Fruit fly (Drosophila melanogaster): Measurements from ENCODE around the gene tra.

The tra gene

dm6 chr3L:16590860-16591259 lies at the start of gene tra:
Gene tra, minus strand, starts transcription at chr3L:16591050.
- TF ChIP-seq CG17801 (GFP tag; optimal IDR thresholded peaks at IDR 0.05; ENCODE audit: partially characterized antibody) = no peak

DNA sequence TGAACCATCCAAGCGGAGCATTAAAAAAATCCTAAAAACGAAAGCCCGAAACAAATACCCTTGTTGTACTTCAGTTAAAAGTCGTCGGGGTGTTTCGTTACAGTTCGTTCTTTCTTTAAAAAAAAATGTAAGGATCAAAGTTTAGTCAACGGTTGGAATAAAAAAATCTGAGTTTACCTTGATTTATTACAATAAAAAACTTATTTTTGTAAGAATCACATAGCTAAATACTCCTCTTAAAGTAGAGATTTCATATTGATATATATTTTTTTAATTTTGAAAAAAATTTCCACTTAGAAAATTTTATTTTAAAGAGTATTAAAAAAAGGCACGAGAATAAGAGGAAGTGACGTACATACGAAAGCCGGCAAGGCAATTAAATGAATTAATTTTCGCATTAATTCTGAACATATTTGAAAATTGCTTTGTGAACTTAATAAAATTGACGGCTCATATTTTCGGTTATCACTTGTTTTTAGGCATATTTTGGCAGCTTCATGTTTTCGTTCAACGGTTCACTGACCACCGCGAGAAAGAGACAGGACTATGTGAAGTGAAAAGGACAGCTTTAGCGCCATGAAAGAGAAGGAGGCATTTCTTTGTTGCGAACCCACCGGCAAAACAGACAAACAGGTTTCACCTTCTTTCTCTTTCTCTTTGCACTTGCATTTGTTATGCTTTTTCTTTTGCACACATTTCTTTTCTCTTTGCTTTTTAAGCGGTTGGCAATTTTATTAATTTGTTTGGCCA lies 48.0 kb upstream of the tra start:
- TF ChIP-seq CG17801 (GFP tag; optimal IDR thresholded peaks at IDR 0.05; ENCODE audit: partially characterized antibody) = no peak

DNA sequence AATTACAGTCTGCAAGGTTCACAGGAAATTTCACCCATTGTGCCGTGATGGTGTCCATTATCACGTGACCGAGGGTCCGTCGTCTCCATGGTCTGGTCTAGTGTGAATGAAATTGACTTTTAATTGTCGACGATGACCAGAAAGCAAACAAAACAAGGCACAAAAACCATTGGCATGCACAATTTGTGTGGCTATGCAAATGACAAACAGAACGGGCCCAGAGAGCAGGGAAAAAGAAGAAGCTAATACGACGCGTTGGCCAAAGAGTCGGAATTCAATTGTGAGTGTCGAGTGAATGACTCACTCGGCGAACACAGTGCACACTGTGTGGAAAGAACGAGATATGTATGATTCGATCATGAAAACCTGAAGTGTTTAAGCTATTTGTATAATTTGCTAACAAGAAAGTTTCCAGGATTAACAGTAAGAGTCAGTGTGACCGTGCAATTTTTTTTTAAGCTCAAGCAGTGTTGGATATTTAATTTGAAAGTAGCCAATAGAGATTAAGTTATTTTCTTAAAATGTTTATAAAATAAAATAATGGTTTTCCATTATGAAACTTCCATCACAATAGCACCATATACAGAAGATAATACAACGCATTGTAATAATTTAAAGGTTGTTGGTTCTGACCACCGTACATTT lies 44.8 kb upstream of the tra start:
- no peak for TF ChIP-seq CG17801 (GFP tag; optimal IDR thresholded peaks at IDR 0.05; ENCODE audit: partially characterized antibody)

DNA sequence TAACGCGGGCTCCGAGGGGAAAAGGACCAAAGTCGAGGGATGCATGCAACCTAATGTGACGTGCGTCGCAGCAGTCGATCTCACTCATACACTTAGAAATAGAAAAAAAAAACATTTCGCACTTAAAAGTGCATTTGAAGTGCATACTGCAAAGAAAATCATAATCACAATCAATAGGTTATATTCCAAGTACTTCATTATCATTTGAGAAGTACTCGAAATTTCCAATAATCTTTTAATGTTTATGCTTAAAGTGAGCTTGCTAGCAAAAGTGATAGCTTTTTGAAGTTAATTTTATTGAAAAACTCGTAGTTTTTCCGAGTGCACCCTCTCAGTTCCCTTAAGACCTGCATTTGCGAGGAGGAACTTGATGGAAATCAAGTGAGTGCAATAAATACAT lies 43.7 kb upstream of the tra start:
- TF ChIP-seq CG17801 (GFP tag; optimal IDR thresholded peaks at IDR 0.05; ENCODE audit: partially characterized antibody) = no peak

DNA sequence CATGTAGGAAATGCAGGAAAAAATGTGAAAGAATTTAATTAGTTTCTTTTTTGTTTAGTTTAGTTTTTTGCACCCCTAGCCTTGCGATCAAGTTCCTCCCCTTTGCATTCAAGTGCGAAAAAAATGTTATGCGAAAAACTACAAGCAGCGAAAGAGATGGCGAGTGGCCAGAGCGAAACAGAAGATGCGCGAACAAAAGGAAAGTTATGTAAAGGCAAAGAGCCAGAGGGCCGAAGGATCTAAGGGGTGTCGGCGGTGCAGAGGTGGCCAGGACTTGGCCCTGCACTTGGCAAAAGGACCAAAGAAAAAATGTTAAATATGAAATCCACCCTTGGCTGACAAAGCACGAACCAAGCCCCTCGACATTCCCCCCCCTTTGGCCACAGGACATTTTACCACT lies 43.2 kb upstream of the tra start:
- no peak for TF ChIP-seq CG17801 (GFP tag; optimal IDR thresholded peaks at IDR 0.05; ENCODE audit: partially characterized antibody)

DNA sequence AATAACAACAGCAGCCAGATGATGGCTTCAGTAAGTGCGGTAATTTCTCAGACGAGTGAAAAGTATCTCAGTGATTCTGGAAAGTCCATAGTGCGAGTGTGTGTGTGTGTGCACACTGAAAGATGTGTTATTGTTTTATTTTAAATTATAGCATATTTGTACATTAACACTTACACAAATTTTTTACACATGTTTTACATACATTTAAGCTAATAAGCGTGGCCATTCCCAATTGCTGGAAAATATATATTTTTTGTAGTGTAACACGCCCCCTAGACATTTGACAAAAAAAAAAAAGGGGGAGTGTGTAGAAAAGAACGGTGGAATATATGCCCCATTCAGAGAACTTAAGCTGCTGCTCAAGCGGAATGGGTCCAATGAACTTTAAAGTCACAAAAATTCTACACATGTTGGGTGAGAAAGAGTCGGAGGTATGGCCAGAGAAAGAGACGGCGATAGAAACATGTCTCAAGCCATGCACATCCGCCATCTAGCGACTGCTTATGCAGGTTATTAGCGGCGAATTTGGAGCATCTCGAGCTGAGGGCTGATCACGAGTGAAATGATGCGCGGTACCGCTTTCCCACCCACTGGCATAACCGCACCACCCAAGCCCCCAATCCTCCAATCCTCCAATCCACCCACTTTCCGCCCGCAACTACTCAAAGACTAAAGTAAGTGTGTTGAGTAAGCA lies 41.1 kb upstream of the tra start:
- no peak for TF ChIP-seq CG17801 (GFP tag; optimal IDR thresholded peaks at IDR 0.05; ENCODE audit: partially characterized antibody)

DNA sequence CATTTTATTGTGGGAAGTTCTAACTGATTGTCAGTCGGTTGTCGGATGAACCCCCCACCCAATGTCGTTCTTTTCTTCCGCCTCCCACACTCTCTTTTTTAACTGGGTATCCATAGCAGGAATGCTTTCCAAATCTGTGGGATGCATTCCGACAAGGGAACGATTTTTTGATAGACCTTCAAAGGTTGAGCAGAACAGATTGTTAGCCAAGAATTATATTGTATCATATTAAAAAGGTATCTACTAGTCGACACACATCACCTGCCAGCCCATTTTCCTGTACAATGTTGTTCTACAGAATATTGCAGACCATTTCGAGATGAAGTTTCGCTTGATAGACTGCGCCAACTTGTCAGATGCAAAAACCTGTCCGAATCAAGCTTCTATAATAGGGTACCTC lies 38.9 kb upstream of the tra start:
- TF ChIP-seq CG17801 (GFP tag; optimal IDR thresholded peaks at IDR 0.05; ENCODE audit: partially characterized antibody) = no peak

dm6 chr3L:16626199-16626598 lies 35.3 kb upstream of the tra start:
- no peak for TF ChIP-seq CG17801 (GFP tag; optimal IDR thresholded peaks at IDR 0.05; ENCODE audit: partially characterized antibody)

DNA sequence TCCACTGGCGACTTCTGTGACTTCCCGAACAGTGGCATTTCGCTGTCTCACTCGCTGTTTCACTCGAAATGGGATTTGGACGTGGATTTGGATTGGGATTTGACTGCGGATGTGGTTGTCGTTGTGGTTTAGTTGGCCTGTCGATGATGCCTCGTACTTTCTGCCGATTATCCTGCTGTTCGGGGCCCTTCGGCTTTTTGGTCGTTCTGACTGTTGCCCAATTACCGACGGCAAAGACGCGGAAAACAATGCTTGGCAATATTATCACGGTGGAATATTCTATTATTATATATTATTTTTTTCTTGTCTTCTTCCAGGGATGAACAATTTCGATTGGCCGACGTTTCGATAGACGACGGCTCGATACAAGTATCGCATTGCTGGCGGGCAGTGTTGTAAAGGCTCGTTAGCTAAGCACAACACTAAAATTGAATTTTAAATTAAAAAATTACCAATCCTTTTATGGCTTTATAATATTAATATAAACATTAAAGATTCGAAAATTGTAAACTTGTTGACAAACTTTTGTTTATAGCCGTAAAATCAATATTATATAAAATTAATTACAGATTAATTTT lies 24.4 kb upstream of the tra start, which contains the start of gene Mo25:
Mo25 (minus strand) TSS at position 341 of the 578 bp plus-strand sequence.
- TF ChIP-seq CG17801 (GFP tag; optimal IDR thresholded peaks at IDR 0.05; ENCODE audit: partially characterized antibody) = peak; percentile 64

dm6 chr3L:16612972-16613371 lies 22.1 kb upstream of the tra start:
- peak; percentile 48 for TF ChIP-seq CG17801 (GFP tag; optimal IDR thresholded peaks at IDR 0.05; ENCODE audit: partially characterized antibody)

- TF ChIP-seq CG17801 (GFP tag; optimal IDR thresholded peaks at IDR 0.05; ENCODE audit: partially characterized antibody) = peak; percentile 85
These were observed 21.3 kb upstream of the tra start, which contains the start of gene CG4101 for dm6 chr3L:16612152-16612551. Gene CG4101, plus strand, starts transcription at chr3L:16612486.

DNA sequence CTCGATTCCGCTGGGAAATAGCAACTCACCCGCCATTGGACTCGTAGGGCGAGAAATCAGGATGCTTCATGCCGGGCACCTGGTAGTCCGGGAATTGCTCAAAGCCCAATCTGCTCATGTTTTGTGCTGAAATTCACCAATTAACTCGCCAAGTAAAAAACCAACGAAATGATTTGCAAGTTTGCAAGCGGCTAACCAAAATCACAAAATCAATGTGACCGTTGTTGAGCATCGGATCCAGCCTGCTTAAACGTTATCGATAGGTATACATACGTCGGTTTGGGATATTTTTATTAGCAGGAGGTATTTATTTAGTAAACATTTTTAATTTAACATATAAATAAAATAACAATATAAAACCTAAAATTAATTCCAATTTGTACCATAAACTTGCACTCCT lies 19.4 kb upstream of the tra start, which contains the start of gene Prosbeta6:
Prosbeta6 (minus strand) TSS at position 218 of the 400 bp plus-strand sequence.
- TF ChIP-seq CG17801 (GFP tag; optimal IDR thresholded peaks at IDR 0.05; ENCODE audit: partially characterized antibody) = peak; percentile 28

DNA sequence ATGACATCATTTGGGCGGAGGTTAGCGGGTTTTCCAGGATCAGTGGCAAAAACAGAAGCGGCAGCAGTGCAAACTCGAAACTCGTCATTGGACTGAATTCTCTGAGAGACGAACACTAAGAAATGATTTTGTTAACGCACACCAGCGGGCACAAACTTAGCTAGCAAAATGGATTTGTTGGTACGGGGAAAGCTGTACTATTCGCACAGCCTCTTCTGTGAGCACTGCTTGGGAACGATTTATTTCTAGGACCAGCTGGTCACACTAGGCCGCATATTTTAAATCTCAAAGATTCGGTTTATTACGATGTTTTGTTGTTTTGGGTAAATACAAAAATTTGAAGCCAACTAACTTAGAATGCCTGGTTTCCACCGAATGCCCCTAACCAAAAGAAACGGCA lies 18.3 kb upstream of the tra start, which contains the start of gene CG4098:
CG4098 (minus strand) TSS at position 228 of the 400 bp plus-strand sequence.
- TF ChIP-seq CG17801 (GFP tag; optimal IDR thresholded peaks at IDR 0.05; ENCODE audit: partially characterized antibody) = peak; percentile 16

- no peak for TF ChIP-seq CG17801 (GFP tag; optimal IDR thresholded peaks at IDR 0.05; ENCODE audit: partially characterized antibody)
These were observed 11.9 kb upstream of the tra start, which contains the start of gene Arts for dm6 chr3L:16602736-16603144. Gene Arts, plus strand, starts transcription at chr3L:16602851.

- no peak for TF ChIP-seq CG17801 (GFP tag; optimal IDR thresholded peaks at IDR 0.05; ENCODE audit: partially characterized antibody)
These were observed 4.2 kb upstream of the tra start, which contains the start of the genes spd-2 and Apl for dm6 chr3L:16594922-16595518. Gene spd-2, minus strand, starts transcription at chr3L:16595014. Gene Apl, plus strand, starts transcription at chr3L:16595181.
